Fruit fly (Drosophila melanogaster): ENCODE data around the gene Prx5.

DNA sequence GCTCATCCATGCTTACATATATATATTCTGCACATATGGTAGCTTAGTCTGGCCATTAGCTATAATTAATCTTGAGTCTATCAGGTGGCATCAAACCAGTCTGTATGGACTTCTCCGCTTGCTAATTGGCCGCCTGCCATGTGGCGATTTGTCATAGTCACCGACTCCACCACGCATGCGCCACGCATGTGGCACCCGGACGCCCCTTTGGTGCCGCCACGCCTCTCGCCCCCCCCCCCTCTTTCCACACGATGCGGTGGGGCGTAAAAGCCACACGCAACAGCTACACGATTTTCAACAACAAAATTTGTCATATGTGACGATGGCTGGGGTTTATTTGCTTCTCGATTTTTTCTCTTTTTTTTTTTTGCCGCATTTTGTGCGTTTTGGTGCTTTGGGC, 13.4 kb downstream of the Prx5 start:
- TF ChIP-seq rn (GFP tag; IDR thresholded peaks at IDR 0.05) (no peak), Ets98B (GFP tag; IDR thresholded peaks at IDR 0.05) (no peak), gl (tag; optimal IDR thresholded peaks at IDR 0.05) (no peak), CG32121 (GFP tag; IDR thresholded peaks at IDR 0.05) (no peak), EcR (GFP tag; optimal IDR thresholded peaks at IDR 0.05) (no peak), CG10348 (GFP tag; IDR thresholded peaks at IDR 0.05) (no peak), CG17806 (tag; optimal IDR thresholded peaks at IDR 0.05) (no peak), Snoo (tag; optimal IDR thresholded peaks at IDR 0.05) (no peak), CG8159 (tag; optimal IDR thresholded peaks at IDR 0.05) (no peak), CG14655 (GFP tag; optimal IDR thresholded peaks at IDR 0.05) (no peak), D1 (tag; optimal IDR thresholded peaks at IDR 0.05) (no peak), Pif1B (GFP tag; optimal IDR thresholded peaks at IDR 0.05) (no peak), fd96Ca (GFP tag; IDR thresholded peaks at IDR 0.05) (no peak), CG12605 (GFP tag; IDR thresholded peaks at IDR 0.05) (no peak)
